Fruit fly (Drosophila melanogaster): ENCODE data around the gene bam.

Gene bam

DNA sequence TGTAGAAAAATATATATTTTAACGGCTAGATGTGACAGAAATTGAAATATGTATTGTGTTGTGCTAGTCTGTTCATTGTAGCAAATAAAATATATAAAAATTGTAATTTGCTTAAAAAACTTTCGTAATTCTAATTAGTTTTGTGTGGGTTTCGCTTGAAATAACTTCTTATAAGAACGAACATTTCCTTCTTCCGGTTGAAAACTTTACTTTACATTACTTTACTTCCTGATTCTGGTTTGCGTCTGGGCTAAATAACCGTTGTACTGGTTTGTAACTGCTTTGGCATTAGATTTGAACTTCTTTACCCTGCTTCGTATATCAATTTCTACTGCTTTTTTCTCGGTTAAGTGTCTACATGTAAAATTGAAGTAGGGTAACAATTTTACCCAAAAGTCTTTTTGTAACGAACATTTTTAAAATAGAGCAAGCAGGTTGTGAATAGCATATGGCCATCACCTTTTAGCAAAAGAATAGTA is 51.1 kb downstream of the bam start, which contains the start of gene lobo (continued):
- TF ChIP-seq Dbx (GFP tag; IDR thresholded peaks at IDR 0.05) (0 out of 3 replicates have a peak, but pooled peaks have one; percentile 42), amos (GFP tag; IDR thresholded peaks at IDR 0.05; ENCODE audit: partially characterized antibody) (peak; percentile 54), CG34422 (GFP tag; IDR thresholded peaks at IDR 0.05) (peak; percentile 68), pfk (GFP tag; optimal IDR thresholded peaks at IDR 0.05) (peak; percentile 11), CG3065 (GFP tag; optimal IDR thresholded peaks at IDR 0.05) (peak; percentile 22), gce (GFP tag; IDR thresholded peaks at IDR 0.05) (no peak), CG8359 (GFP tag; optimal IDR thresholded peaks at IDR 0.05; ENCODE audit: borderline replicate concordance) (no peak), zfh1 (GFP tag; IDR thresholded peaks at IDR 0.05) (peak; percentile 50; the same call in 1 of the 3 replicates), sd (tag; optimal IDR thresholded peaks at IDR 0.05) (no peak), cad (GFP tag; optimal IDR thresholded peaks at IDR 0.05) (no peak), CG12155 (GFP tag; optimal IDR thresholded peaks at IDR 0.05) (peak; percentile 9), dysf (GFP tag; IDR thresholded peaks at IDR 0.05) (peak; percentile 37; the same call in 2 of the 3 replicates), ase (GFP tag; IDR thresholded peaks at IDR 0.05) (peak; percentile 46; the same call in 1 of the 3 replicates), CG9817 (tag; optimal IDR thresholded peaks at IDR 0.05) (peak; percentile 75), chinmo (GFP tag; IDR thresholded peaks at IDR 0.05; ENCODE audit: partially characterized antibody) (0 out of 4 replicates have a peak, but pooled peaks have one; percentile 26), schlank (tag; optimal IDR thresholded peaks at IDR 0.05) (peak; percentile 45), bcd (GFP tag; optimal IDR thresholded peaks at IDR 0.05) (peak; percentile 80), CG6254 (GFP tag; optimal IDR thresholded peaks at IDR 0.05) (no peak), mirr (GFP tag; optimal IDR thresholded peaks at IDR 0.05) (peak; percentile 45), CG1024 (GFP tag; IDR thresholded peaks at IDR 0.05) (no peak), CG1602 (GFP tag; optimal IDR thresholded peaks at IDR 0.05) (no peak), jumu (GFP tag; optimal IDR thresholded peaks at IDR 0.05) (no peak), disco-r (GFP tag; optimal IDR thresholded peaks at IDR 0.05) (peak; percentile 32), insv (GFP tag; optimal IDR thresholded peaks at IDR 0.05) (peak; percentile 90 to 99), CG6791 (GFP tag; IDR thresholded peaks at IDR 0.05; ENCODE audit: partially characterized antibody) (no peak), CG11723 (GFP tag; optimal IDR thresholded peaks at IDR 0.05) (no peak), tna (GFP tag; IDR thresholded peaks at IDR 0.05; ENCODE audit: partially characterized antibody) (no peak), Gug (GFP tag; IDR thresholded peaks at IDR 0.05) (0 out of 4 replicates have a peak, but pooled peaks have one; percentile 14), CG9215 (GFP tag; IDR thresholded peaks at IDR 0.05) (peak; percentile 42), CG32532 (GFP tag; IDR thresholded peaks at IDR 0.05) (peak; percentile 50; the same call in 1 of the 2 replicates), HLH4C (GFP tag; IDR thresholded peaks at IDR 0.05; ENCODE audit: partially characterized antibody) (no peak), CG13296 (GFP tag; optimal IDR thresholded peaks at IDR 0.05) (peak; percentile 43), luna (GFP tag; optimal IDR thresholded peaks at IDR 0.05) (peak; percentile 27), trh (GFP tag; optimal IDR thresholded peaks at IDR 0.05) (peak; percentile 45), emc (GFP tag; optimal IDR thresholded peaks at IDR 0.05) (peak; percentile 42), stwl (tag; optimal IDR thresholded peaks at IDR 0.05) (peak; percentile 83), CG15514 (GFP tag; optimal IDR thresholded peaks at IDR 0.05) (peak; percentile 43), CG4617 (GFP tag; optimal IDR thresholded peaks at IDR 0.05; ENCODE audit: borderline replicate concordance) (peak; percentile 12), lbe (GFP tag; optimal IDR thresholded peaks at IDR 0.05) (no peak), sens (GFP tag) (peak; percentile 93), lmd (GFP tag; IDR thresholded peaks at IDR 0.05) (0 out of 2 replicates have a peak, but pooled peaks have one; percentile 6), ato (GFP tag; IDR thresholded peaks at IDR 0.05; ENCODE audit: partially characterized antibody) (no peak), zfh2 (GFP tag; optimal IDR thresholded peaks at IDR 0.05) (peak; percentile 45), row (GFP tag; IDR thresholded peaks at IDR 0.05) (peak; percentile 56), rib (GFP tag; IDR thresholded peaks at IDR 0.05) (no peak), vnd (GFP tag; IDR thresholded peaks at IDR 0.05; ENCODE audit: partially characterized antibody) (no peak), CG9609 (GFP tag; optimal IDR thresholded peaks at IDR 0.05) (peak; percentile 63), CG6175 (GFP tag; IDR thresholded peaks at IDR 0.05) (no peak), Hr3 (GFP tag; optimal IDR thresholded peaks at IDR 0.05) (peak; percentile 65), CG4820 (GFP tag; optimal IDR thresholded peaks at IDR 0.05) (no peak)
